Fruit fly (Drosophila melanogaster): Measurements from ENCODE around the gene Ncoa6.
A peak's percentile ranks its signal among the peaks of the same experiment; 100 is the strongest.

The Ncoa6 gene

DNA sequence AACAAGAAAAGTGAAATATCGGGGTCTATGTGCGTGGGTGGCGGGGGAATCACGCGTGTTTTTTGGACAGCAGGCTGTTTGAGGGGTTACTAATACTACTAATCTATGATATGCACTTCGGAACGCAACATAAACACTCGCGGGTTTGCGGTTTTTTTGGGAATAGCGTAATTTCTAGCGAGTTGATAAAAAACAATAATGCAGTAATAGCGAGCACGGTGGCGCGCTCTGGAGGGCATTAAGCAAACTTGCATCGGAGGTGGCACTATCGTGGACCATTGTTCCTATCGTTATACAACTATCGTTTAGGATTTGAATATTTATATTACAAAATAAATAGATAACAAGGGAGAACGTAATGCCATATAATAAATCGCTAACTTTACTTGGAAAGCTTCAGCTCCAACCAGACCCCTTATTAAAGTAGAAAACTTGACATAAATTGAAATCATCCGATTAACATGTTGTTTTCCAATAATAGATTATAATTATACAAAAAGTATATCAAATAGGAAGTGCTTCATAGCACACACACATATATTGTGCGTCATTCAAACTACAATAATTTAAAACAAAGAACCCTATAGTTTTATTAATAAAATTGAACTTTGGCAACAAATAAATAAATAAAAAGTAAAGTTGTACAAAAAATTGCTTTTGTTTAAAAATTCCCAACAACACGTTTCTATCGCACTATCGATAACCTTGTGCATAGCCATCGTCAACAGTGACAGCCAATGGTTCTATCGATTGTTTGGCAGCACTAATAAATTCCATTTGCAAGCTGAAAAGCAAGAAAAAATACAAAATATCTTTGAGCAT lies 48.0 kb downstream of the Ncoa6 start, which contains the start of the genes Nin and Bub1 (continued):
- TF ChIP-seq corto (GFP tag; optimal IDR thresholded peaks at IDR 0.05) (no peak), vfl (GFP tag; optimal IDR thresholded peaks at IDR 0.05) (no peak), HLH54F (GFP tag; optimal IDR thresholded peaks at IDR 0.05) (peak; percentile 43), caup (GFP tag; optimal IDR thresholded peaks at IDR 0.05; ENCODE audit: severe bottlenecking) (no peak), CG10543 (GFP tag; optimal IDR thresholded peaks at IDR 0.05) (peak; percentile 7), Fer1 (GFP tag; optimal IDR thresholded peaks at IDR 0.05) (no peak), CG9437 (GFP tag; optimal IDR thresholded peaks at IDR 0.05) (peak; percentile 4), CG6175 (GFP tag; IDR thresholded peaks at IDR 0.05) (no peak), danr (GFP tag; IDR thresholded peaks at IDR 0.05) (no peak), Blimp-1 (GFP tag; optimal IDR thresholded peaks at IDR 0.05) (no peak), CG18599 (GFP tag; optimal IDR thresholded peaks at IDR 0.05) (no peak), Doc3 (GFP tag; IDR thresholded peaks at IDR 0.05; ENCODE audit: partially characterized antibody) (peak; percentile 65), cato (GFP tag; optimal IDR thresholded peaks at IDR 0.05; ENCODE audit: borderline replicate concordance) (no peak), CG15479 (GFP tag; optimal IDR thresholded peaks at IDR 0.05) (no peak), Gug (GFP tag; IDR thresholded peaks at IDR 0.05) (peak; percentile 79), tup (GFP tag; optimal IDR thresholded peaks at IDR 0.05) (no peak), ewg (GFP tag; optimal IDR thresholded peaks at IDR 0.05) (no peak), CG11456 (GFP tag; IDR thresholded peaks at IDR 0.05) (peak; percentile 83; the same call in 2 of the 3 replicates), CG18011 (GFP tag; optimal IDR thresholded peaks at IDR 0.05) (no peak), da (GFP tag; optimal IDR thresholded peaks at IDR 0.05) (no peak), abd-A (tag; optimal IDR thresholded peaks at IDR 0.05) (no peak), CG18476 (GFP tag; optimal IDR thresholded peaks at IDR 0.05) (peak; percentile 0), maf-S (GFP tag; optimal IDR thresholded peaks at IDR 0.05) (no peak), CG15011 (GFP tag; optimal IDR thresholded peaks at IDR 0.05) (no peak), PHDP (tag; optimal IDR thresholded peaks at IDR 0.05) (no peak), rib (GFP tag; IDR thresholded peaks at IDR 0.05) (no peak), CG12104 (GFP tag; optimal IDR thresholded peaks at IDR 0.05) (no peak), CG3995 (GFP tag; optimal IDR thresholded peaks at IDR 0.05) (peak; percentile 34), CG43689 (GFP tag; IDR thresholded peaks at IDR 0.05) (no peak), chn (GFP tag; optimal IDR thresholded peaks at IDR 0.05) (no peak), CG4730 (GFP tag; IDR thresholded peaks at IDR 0.05) (no peak), CG8388 (GFP tag; optimal IDR thresholded peaks at IDR 0.05) (no peak), CG9797 (GFP tag; optimal IDR thresholded peaks at IDR 0.05) (no peak), Rfx (GFP tag; IDR thresholded peaks at IDR 0.05) (peak; percentile 75), zen2 (GFP tag; IDR thresholded peaks at IDR 0.05; ENCODE audit: partially characterized antibody) (peak; percentile 51; the same call in 2 of the 3 replicates), CG5953 (GFP tag; IDR thresholded peaks at IDR 0.05) (no peak), CG17359 (tag; optimal IDR thresholded peaks at IDR 0.05) (no peak), CG33213 (GFP tag; optimal IDR thresholded peaks at IDR 0.05) (no peak), CG6683 (GFP tag; optimal IDR thresholded peaks at IDR 0.05) (no peak), MESR4 (GFP tag; optimal IDR thresholded peaks at IDR 0.05) (peak; percentile 89), CG14710 (tag; optimal IDR thresholded peaks at IDR 0.05) (peak; percentile 64), Myb (GFP tag; optimal IDR thresholded peaks at IDR 0.05) (peak; percentile 16), Nf-YC (tag; optimal IDR thresholded peaks at IDR 0.05) (no peak), Aef1 (GFP tag; IDR thresholded peaks at IDR 0.05) (peak; percentile 39), CG15269 (tag; optimal IDR thresholded peaks at IDR 0.05) (no peak), lbe (GFP tag; optimal IDR thresholded peaks at IDR 0.05) (no peak), Oaz (GFP tag; IDR thresholded peaks at IDR 0.05) (no peak), Rx (GFP tag; IDR thresholded peaks at IDR 0.05) (no peak), tx (GFP tag; optimal IDR thresholded peaks at IDR 0.05) (no peak)

Measured in whole organism, embryonic.